Worm (Caenorhabditis elegans) whole organism, L4 larva: ENCODE data around the gene W10C4.1.

Source experiments
- T26A8.4 ChIP-seq: fragments of 200-800 bp; sonication (Bioruptor generic); IDR thresholded peaks from 2 replicates; pipeline ENCODE4 v1.3.6; 2022; ENCODE audit warnings: missing genetic modification characterization, missing compliant biosample characterization
- daf-19 ChIP-seq: fragments of 200-800 bp; sonication (Bioruptor generic); conservative IDR thresholded peaks from 2 replicates; pipeline ENCODE4 v1.3.6; 2022; ENCODE audit warnings: missing genetic modification characterization, missing compliant biosample characterization
- daf-8 ChIP-seq: fragments of 200-800 bp; sonication (Bioruptor generic); IDR thresholded peaks from 2 replicates; pipeline ENCODE4 v1.3.6; 2022; ENCODE audit warnings: missing genetic modification characterization, missing compliant biosample characterization
- egl-27 ChIP-seq: sonication (generic microtip); optimal IDR thresholded peaks from 3 replicates; lab custom pipeline; 2017; ENCODE audit warnings: missing biosample characterization, missing genetic modification reagents, missing genetic modification characterization
- nhr-25 ChIP-seq: sonication (generic microtip); optimal IDR thresholded peaks from 2 replicates; lab custom pipeline; 2017; ENCODE audit warnings: missing genetic modification characterization, mild to moderate bottlenecking, missing compliant biosample characterization, antibody characterized with exemption, moderate library complexity, borderline replicate concordance; ENCODE audit not compliant: insufficient read depth

- TF ChIP-seq egl-27, result no peak
- TF ChIP-seq daf-19, result no peak
- TF ChIP-seq daf-8, result no peak
- TF ChIP-seq T26A8.4 (GFP tag; lab: Robert Waterston, UW), result no peak
- TF ChIP-seq nhr-25, result no peak
Measured at ce11 chrIII:220368-220767, 13.4 kb upstream of the W10C4.1 start.
